Fruit fly (Drosophila melanogaster): ENCODE data around the gene Eogt.
A peak's percentile ranks its signal among the peaks of the same experiment; 100 is the strongest.

The Eogt gene

dm6 chr2L:2382971-2383370 is 2.1 kb downstream of the Eogt start, which contains the start of gene PIG-Wa (continued):
- TF ChIP-seq CG34422 (GFP tag; IDR thresholded peaks at IDR 0.05): peak; percentile 76; the same call in 2 of the 3 replicates
- TF ChIP-seq NK7.1 (GFP tag; optimal IDR thresholded peaks at IDR 0.05): no peak
- no peak for TF ChIP-seq Ssrp (tag; optimal IDR thresholded peaks at IDR 0.05)
- TF ChIP-seq CG10959 (GFP tag; IDR thresholded peaks at IDR 0.05): no peak
- TF ChIP-seq CG12219 (GFP tag; optimal IDR thresholded peaks at IDR 0.05): no peak
- TF ChIP-seq Bdp1 (GFP tag; optimal IDR thresholded peaks at IDR 0.05): no peak
- no peak for TF ChIP-seq CG3407 (GFP tag; optimal IDR thresholded peaks at IDR 0.05)
- no peak for TF ChIP-seq CG3838 (GFP tag; optimal IDR thresholded peaks at IDR 0.05)
- no peak for TF ChIP-seq E2f1 (GFP tag; IDR thresholded peaks at IDR 0.05)
- peak; percentile 96 for TF ChIP-seq MBD-R2 (GFP tag; IDR thresholded peaks at IDR 0.05)
- no peak for TF ChIP-seq CG11398 (GFP tag; optimal IDR thresholded peaks at IDR 0.05)
- TF ChIP-seq HLH54F (GFP tag; optimal IDR thresholded peaks at IDR 0.05): no peak
- TF ChIP-seq zfh1 (GFP tag; IDR thresholded peaks at IDR 0.05): 0 out of 3 replicates have a peak, but pooled peaks have one; percentile 31
- TF ChIP-seq ash1 (GFP tag; optimal IDR thresholded peaks at IDR 0.05): no peak
- no peak for TF ChIP-seq Eip74EF (GFP tag; optimal IDR thresholded peaks at IDR 0.05)
- peak; percentile 56 for TF ChIP-seq CG1603 (tag; optimal IDR thresholded peaks at IDR 0.05)
- no peak for TF ChIP-seq CG3065 (GFP tag; optimal IDR thresholded peaks at IDR 0.05)
- no peak for TF ChIP-seq Xbp1 (GFP tag; optimal IDR thresholded peaks at IDR 0.05)
- TF ChIP-seq CG10321 (GFP tag; IDR thresholded peaks at IDR 0.05): no peak
- no peak for TF ChIP-seq zf30C (GFP tag; optimal IDR thresholded peaks at IDR 0.05)
- TF ChIP-seq tup (GFP tag; optimal IDR thresholded peaks at IDR 0.05): no peak
- TF ChIP-seq CG16815 (GFP tag; optimal IDR thresholded peaks at IDR 0.05): no peak
- no peak for TF ChIP-seq CG14667 (GFP tag; IDR thresholded peaks at IDR 0.05)
- no peak for TF ChIP-seq CG14965 (GFP tag; optimal IDR thresholded peaks at IDR 0.05; ENCODE audit: borderline replicate concordance)
- no peak for TF ChIP-seq Hey (tag; optimal IDR thresholded peaks at IDR 0.05)
- TF ChIP-seq Chrac-16 (GFP tag; optimal IDR thresholded peaks at IDR 0.05): no peak
- TF ChIP-seq CG11695 (GFP tag; IDR thresholded peaks at IDR 0.05): no peak
- TF ChIP-seq wek (GFP tag; optimal IDR thresholded peaks at IDR 0.05): peak; percentile 34
- TF ChIP-seq Nf-YA (GFP tag; IDR thresholded peaks at IDR 0.05): no peak
- TF ChIP-seq CG16813 (GFP tag; IDR thresholded peaks at IDR 0.05; ENCODE audit: partially characterized antibody): peak; percentile 55; the same call in 2 of the 3 replicates
- TF ChIP-seq seq (GFP tag; IDR thresholded peaks at IDR 0.05): no peak
- no peak for TF ChIP-seq CG6689 (GFP tag; IDR thresholded peaks at IDR 0.05)
- no peak for TF ChIP-seq schlank (tag; optimal IDR thresholded peaks at IDR 0.05)
- TF ChIP-seq Hr3 (GFP tag; optimal IDR thresholded peaks at IDR 0.05): no peak
- peak; percentile 94 for TF ChIP-seq E2f2 (GFP tag; IDR thresholded peaks at IDR 0.05)
- no peak for TF ChIP-seq zfh2 (GFP tag; optimal IDR thresholded peaks at IDR 0.05)
- TF ChIP-seq kni (GFP tag; optimal IDR thresholded peaks at IDR 0.05): no peak
- no peak for TF ChIP-seq dysf (GFP tag; IDR thresholded peaks at IDR 0.05)
- TF ChIP-seq CG8281 (tag; optimal IDR thresholded peaks at IDR 0.05): no peak
- TF ChIP-seq org-1 (GFP tag; optimal IDR thresholded peaks at IDR 0.05): no peak
- no peak for TF ChIP-seq Neu2 (GFP tag; optimal IDR thresholded peaks at IDR 0.05; ENCODE audit: borderline replicate concordance)
- TF ChIP-seq otp (GFP tag; IDR thresholded peaks at IDR 0.05): no peak
- no peak for TF ChIP-seq CG17829 (tag; optimal IDR thresholded peaks at IDR 0.05)
- TF ChIP-seq H15 (GFP tag; IDR thresholded peaks at IDR 0.05): no peak
- TF ChIP-seq CG13296 (GFP tag; optimal IDR thresholded peaks at IDR 0.05): no peak
- peak; percentile 94 for TF ChIP-seq stwl (tag; optimal IDR thresholded peaks at IDR 0.05)
- TF ChIP-seq twi (tag; optimal IDR thresholded peaks at IDR 0.05): no peak
- no peak for TF ChIP-seq bowl (GFP tag; IDR thresholded peaks at IDR 0.05)
- no peak for TF ChIP-seq CG8290 (GFP tag; optimal IDR thresholded peaks at IDR 0.05)
- peak in 1 of 2 experiments; percentile 18 for TF ChIP-seq CG8290 (tag; optimal IDR thresholded peaks at IDR 0.05)
- TF ChIP-seq insv (GFP tag; optimal IDR thresholded peaks at IDR 0.05): no peak
- TF ChIP-seq CG7786 (GFP tag; optimal IDR thresholded peaks at IDR 0.05): no peak
- TF ChIP-seq toy (GFP tag; IDR thresholded peaks at IDR 0.05): no peak

Data from whole organism, embryonic.